Fruit fly (Drosophila melanogaster) whole organism, embryonic: ENCODE measurements around the gene hfp.
A peak's percentile ranks its signal among the peaks of the same experiment; 100 is the strongest.

Experiments used
- Bgb ChIP-seq: fragments of 200-800 bp; sonication (Bioruptor generic); IDR thresholded peaks from 2 replicates; pipeline ENCODE4 v1.3.6; 2022; ENCODE audit warnings: missing biosample characterization, missing genetic modification characterization; ENCODE audit not compliant: partially characterized antibody
- Bteb2 ChIP-seq: fragments of 200-800 bp; sonication (Bioruptor generic); optimal IDR thresholded peaks from 2 replicates; lab custom pipeline; 2016; ENCODE audit warnings: missing biosample characterization, missing genetic modification characterization
- CG10321 ChIP-seq: fragments of 200-800 bp; sonication (Bioruptor generic); IDR thresholded peaks from 2 replicates; pipeline ENCODE4 v1.3.6; 2022; ENCODE audit warnings: missing biosample characterization, missing genetic modification characterization
- CG11085 ChIP-seq: fragments of 200-800 bp; sonication (Bioruptor generic); IDR thresholded peaks from 2 replicates; pipeline ENCODE4 v1.3.6; 2022; ENCODE audit warnings: missing biosample characterization, missing genetic modification characterization
- CG11560 ChIP-seq: fragments of 200-800 bp; sonication (Bioruptor generic); IDR thresholded peaks from 3 replicates; pipeline ENCODE4 v1.3.6; 2022; ENCODE audit warnings: missing biosample characterization, missing genetic modification characterization
- CG12236 ChIP-seq: fragments of 200-800 bp; sonication (Bioruptor generic); optimal IDR thresholded peaks from 2 replicates; lab custom pipeline; 2016; ENCODE audit warnings: missing biosample characterization, missing genetic modification characterization
- CG1603 ChIP-seq: fragments of 200-800 bp; sonication (Bioruptor generic); optimal IDR thresholded peaks from 2 replicates; lab custom pipeline; 2019; ENCODE audit warnings: missing biosample characterization, mild to moderate bottlenecking, missing genetic modification characterization, moderate library complexity
- CG16779 ChIP-seq: fragments of 200-800 bp; sonication (Bioruptor generic); IDR thresholded peaks from 2 replicates; pipeline ENCODE4 v1.3.6; 2022; ENCODE audit warnings: missing biosample characterization, missing genetic modification characterization
- CG17359 ChIP-seq: fragments of 200-800 bp; sonication (Bioruptor generic); optimal IDR thresholded peaks from 3 replicates; lab custom pipeline; 2018; ENCODE audit warnings: missing biosample characterization, mild to moderate bottlenecking, missing genetic modification characterization, moderate library complexity
- CG17385 ChIP-seq: fragments of 200-800 bp; sonication (Bioruptor generic); optimal IDR thresholded peaks from 3 replicates; lab custom pipeline; 2018; ENCODE audit warnings: missing biosample characterization, mild to moderate bottlenecking, missing genetic modification characterization
- CG18599 ChIP-seq: fragments of 200-800 bp; sonication (Bioruptor generic); optimal IDR thresholded peaks from 3 replicates; lab custom pipeline; 2017; ENCODE audit warnings: missing biosample characterization, missing genetic modification characterization, mild to moderate bottlenecking, moderate library complexity, missing genetic modification reagents
- CG32767 ChIP-seq: fragments of 200-800 bp; sonication (Bioruptor generic); IDR thresholded peaks from 2 replicates; pipeline ENCODE4 v1.3.6; 2022; ENCODE audit warnings: missing biosample characterization, missing genetic modification characterization
- CG34422 ChIP-seq: fragments of 200-800 bp; sonication (Bioruptor generic); IDR thresholded peaks from 3 replicates; pipeline ENCODE4 v1.3.6; 2022; ENCODE audit warnings: missing biosample characterization, missing genetic modification characterization
- CG6791 ChIP-seq: fragments of 200-800 bp; sonication (Bioruptor generic); IDR thresholded peaks from 3 replicates; pipeline ENCODE4 v1.3.6; 2022; ENCODE audit warnings: missing biosample characterization, missing genetic modification characterization; ENCODE audit not compliant: partially characterized antibody
- CG7357 ChIP-seq: fragments of 200-800 bp; sonication (Bioruptor generic); IDR thresholded peaks from 3 replicates; pipeline ENCODE4 v1.3.6; 2022; ENCODE audit warnings: missing biosample characterization, missing genetic modification characterization
- CG8478 ChIP-seq: fragments of >200 bp; optimal IDR thresholded peaks from 2 replicates; lab custom pipeline; 2018
- CG8765 ChIP-seq: fragments of 200-800 bp; sonication (Bioruptor generic); IDR thresholded peaks from 2 replicates; pipeline ENCODE4 v1.3.6; 2022; ENCODE audit warnings: missing biosample characterization, missing genetic modification characterization
- CG9797 ChIP-seq: fragments of 200-800 bp; sonication (Bioruptor generic); optimal IDR thresholded peaks from 3 replicates; lab custom pipeline; 2018; ENCODE audit warnings: missing biosample characterization, mild to moderate bottlenecking, missing genetic modification characterization
- CTCF ChIP-seq: fragments of 200-800 bp; sonication (Bioruptor generic); optimal IDR thresholded peaks from 2 replicates; lab custom pipeline; 2017; ENCODE audit warnings: missing biosample characterization, mild to moderate bottlenecking, missing genetic modification characterization, moderate library complexity
- Deaf1 ChIP-seq: fragments of 200-800 bp; optimal IDR thresholded peaks from 3 replicates; lab custom pipeline; 2019; ENCODE audit warnings: missing biosample characterization, mild to moderate bottlenecking, missing genetic modification characterization, moderate library complexity
- Dip3 ChIP-seq: fragments of 200-800 bp; sonication (Bioruptor generic); optimal IDR thresholded peaks from 3 replicates; lab custom pipeline; 2016; ENCODE audit warnings: missing biosample characterization, missing genetic modification characterization
- HLH4C ChIP-seq: fragments of 200-800 bp; sonication (Bioruptor generic); IDR thresholded peaks from 3 replicates; pipeline ENCODE4 v1.3.6; 2022; ENCODE audit warnings: missing biosample characterization, missing genetic modification characterization; ENCODE audit not compliant: partially characterized antibody
- Med ChIP-seq: fragments of 200-800 bp; sonication (Bioruptor generic); peaks from one replicate; lab custom pipeline; 2016; ENCODE audit warnings: missing biosample characterization, missing genetic modification characterization, mild to moderate bottlenecking, inconsistent platforms, moderate library complexity
- Rx ChIP-seq: fragments of 200-800 bp; sonication (Bioruptor generic); IDR thresholded peaks from 2 replicates; pipeline ENCODE4 v1.3.6; 2022; ENCODE audit warnings: missing biosample characterization, missing genetic modification characterization
- Spps ChIP-seq: fragments of 200-800 bp; sonication (Bioruptor generic); optimal IDR thresholded peaks from 2 replicates; lab custom pipeline; 2018; ENCODE audit warnings: missing biosample characterization, mild to moderate bottlenecking, missing genetic modification characterization
- Stat92E ChIP-seq, 3 experiments: fragments of >200 bp in 2 of 3; fragments of 200-800 bp in 1 of 3; sonication (Bioruptor generic) in 1 of 3; optimal IDR thresholded peaks; 2 replicates each; lab custom pipeline; 2017 to 2019; ENCODE audit warnings: missing biosample characterization in 3 of 3, missing genetic modification characterization in 3 of 3, mild to moderate bottlenecking in 1 of 3, moderate library complexity in 1 of 3
- TFAM ChIP-seq: fragments of 200-800 bp; sonication (Bioruptor generic); optimal IDR thresholded peaks from 2 replicates; lab custom pipeline; 2017; ENCODE audit warnings: missing biosample characterization, missing genetic modification characterization, inconsistent platforms
- Usf ChIP-seq: fragments of 200-800 bp; sonication (Bioruptor generic); optimal IDR thresholded peaks from 2 replicates; lab custom pipeline; 2017; ENCODE audit warnings: missing genotype, missing biosample characterization, missing genetic modification characterization
- abd-A ChIP-seq: fragments of 200-800 bp; sonication (Bioruptor generic); optimal IDR thresholded peaks from 3 replicates; lab custom pipeline; 2019; ENCODE audit warnings: missing biosample characterization, mild to moderate bottlenecking, missing genetic modification characterization, moderate library complexity
- ac ChIP-seq: fragments of 200-800 bp; sonication (Bioruptor generic); optimal IDR thresholded peaks from 3 replicates; lab custom pipeline; 2017; ENCODE audit warnings: missing biosample characterization, mild to moderate bottlenecking, missing genetic modification characterization
- ara ChIP-seq: fragments of 200-800 bp; sonication (Bioruptor generic); IDR thresholded peaks from 2 replicates; pipeline ENCODE4 v1.3.6; 2022; ENCODE audit warnings: missing biosample characterization, missing genetic modification characterization
- bigmax ChIP-seq: fragments of 200-800 bp; sonication (Bioruptor generic); optimal IDR thresholded peaks from 2 replicates; lab custom pipeline; 2018; ENCODE audit warnings: missing biosample characterization, mild to moderate bottlenecking, missing genetic modification characterization
- br ChIP-seq: fragments of >200 bp; optimal IDR thresholded peaks from 2 replicates; lab custom pipeline; 2017
- cad ChIP-seq: fragments of >200 bp; optimal IDR thresholded peaks from 2 replicates; lab custom pipeline; 2017; ENCODE audit warnings: missing biosample characterization, missing genetic modification characterization
- cato ChIP-seq: fragments of 200-800 bp; sonication (Bioruptor generic); optimal IDR thresholded peaks from 2 replicates; lab custom pipeline; 2016; ENCODE audit warnings: missing biosample characterization, missing genetic modification characterization, borderline replicate concordance
- fu2 ChIP-seq: fragments of 200-800 bp; sonication (Bioruptor generic); optimal IDR thresholded peaks from 2 replicates; lab custom pipeline; 2016; ENCODE audit warnings: missing biosample characterization, missing genetic modification characterization
- gcm2 ChIP-seq: fragments of 200-800 bp; sonication (Bioruptor generic); optimal IDR thresholded peaks from 2 replicates; lab custom pipeline; 2016; ENCODE audit warnings: missing biosample characterization, missing genetic modification characterization
- grau ChIP-seq: fragments of 200-800 bp; optimal IDR thresholded peaks from 3 replicates; lab custom pipeline; 2019; ENCODE audit warnings: missing biosample characterization, mild to moderate bottlenecking, missing genetic modification characterization, moderate library complexity
- grn ChIP-seq: fragments of 200-800 bp; sonication (Bioruptor generic); optimal IDR thresholded peaks from 3 replicates; lab custom pipeline; 2017; ENCODE audit warnings: missing biosample characterization, missing genetic modification characterization
- ham ChIP-seq: fragments of 200-800 bp; sonication (Bioruptor generic); IDR thresholded peaks from 2 replicates; pipeline ENCODE4 v1.3.6; 2022; ENCODE audit warnings: missing biosample characterization, missing genetic modification characterization
- nerfin-2 ChIP-seq: fragments of 200-800 bp; sonication (Bioruptor generic); IDR thresholded peaks from 2 replicates; pipeline ENCODE4 v1.3.6; 2022; ENCODE audit warnings: missing biosample characterization, missing genetic modification characterization; ENCODE audit not compliant: partially characterized antibody
- phol ChIP-seq: fragments of 200-800 bp; sonication (Bioruptor generic); optimal IDR thresholded peaks from 3 replicates; lab custom pipeline; 2018; ENCODE audit warnings: missing biosample characterization, mild to moderate bottlenecking, missing genetic modification characterization, moderate library complexity
- salm ChIP-seq: fragments of 200-800 bp; sonication (Bioruptor generic); optimal IDR thresholded peaks from 2 replicates; lab custom pipeline; 2018; ENCODE audit warnings: missing biosample characterization, mild to moderate bottlenecking, missing genetic modification characterization
- schlank ChIP-seq: fragments of 200-800 bp; sonication (Bioruptor generic); optimal IDR thresholded peaks from 2 replicates; lab custom pipeline; 2018; ENCODE audit warnings: missing biosample characterization, mild to moderate bottlenecking, missing genetic modification characterization
- sens ChIP-seq: fragments of 200-800 bp; sonication (Bioruptor generic); peaks from one replicate; lab custom pipeline; 2016; ENCODE audit warnings: missing biosample characterization, missing genetic modification characterization
- sisA ChIP-seq: fragments of 200-800 bp; sonication (Bioruptor generic); IDR thresholded peaks from 2 replicates; pipeline ENCODE4 v1.3.6; 2022; ENCODE audit warnings: missing biosample characterization, missing genetic modification characterization
- unpg ChIP-seq: fragments of 200-800 bp; sonication (Bioruptor generic); optimal IDR thresholded peaks from 3 replicates; lab custom pipeline; 2018; ENCODE audit warnings: missing biosample characterization, mild to moderate bottlenecking, missing genetic modification characterization, moderate library complexity

Gene hfp

dm6 chr3L:1536487-1537337 lies 34.3 kb upstream of the hfp start, which contains the start of the genes CG12091 and pns (continued):
- peak; percentile 82 for TF ChIP-seq phol (tag; lab: Kevin White, UChicago)
- TF ChIP-seq CG16779 (GFP tag; lab: Robert Waterston, UW) = no peak
- peak; percentile 96 for TF ChIP-seq Med
- TF ChIP-seq abd-A (tag; lab: Kevin White, UChicago) = peak; percentile 89

- TF ChIP-seq CG8765 (GFP tag; lab: Robert Waterston, UW) (no peak), salm (tag; lab: Kevin White, UChicago) (no peak), CG18599 (GFP tag; lab: Kevin White, UChicago) (no peak), CG7357 (GFP tag; lab: Robert Waterston, UW) (no peak; the same call in 2 of the 3 replicates), CG10321 (no peak), br (lab: Kevin White, UChicago) (no peak), CG11560 (tag; lab: Robert Waterston, UW) (peak; percentile 21; the same call in 1 of the 3 replicates), CG34422 (GFP tag; lab: Robert Waterston, UW) (peak; percentile 53; the same call in 1 of the 3 replicates), CG1603 (tag; lab: Kevin White, UChicago) (no peak), CG17385 (GFP tag; lab: Kevin White, UChicago) (no peak), nerfin-2 (GFP tag; lab: Robert Waterston, UW) (no peak), cad (GFP tag; lab: Kevin White, UChicago) (no peak), schlank (tag; lab: Kevin White, UChicago) (no peak), fu2 (GFP tag; lab: Kevin White, UChicago) (no peak), bigmax (GFP tag; lab: Kevin White, UChicago) (no peak), phol (tag; lab: Kevin White, UChicago) (peak; percentile 52), CG6791 (no peak), Usf (GFP tag; lab: Kevin White, UChicago) (no peak), Rx (GFP tag; lab: Robert Waterston, UW) (0 out of 2 replicates have a peak, but pooled peaks have one; percentile 14), CG11085 (GFP tag; lab: Robert Waterston, UW) (0 out of 2 replicates have a peak, but pooled peaks have one; percentile 20), gcm2 (GFP tag; lab: Kevin White, UChicago) (no peak), CG32767 (no peak), Spps (tag; lab: Kevin White, UChicago) (no peak), unpg (GFP tag; lab: Kevin White, UChicago) (no peak), ara (GFP tag; lab: Robert Waterston, UW) (no peak), Bgb (no peak), cato (no peak), grn (no peak), CG17359 (tag; lab: Kevin White, UChicago) (no peak), HLH4C (GFP tag; lab: Robert Waterston, UW) (no peak), TFAM (GFP tag; lab: Kevin White, UChicago) (no peak), sens (no peak), ham (no peak), grau (tag; lab: Kevin White, UChicago) (no peak), Stat92E (GFP tag; optimal IDR thresholded peaks at IDR 0.05; lab: Kevin White, UChicago) (no peak), Bteb2 (GFP tag; lab: Kevin White, UChicago) (no peak), Dip3 (peak; percentile 12), Deaf1 (no peak), sisA (GFP tag; lab: Robert Waterston, UW) (peak; percentile 56), ac (GFP tag; lab: Kevin White, UChicago) (no peak), CG9797 (GFP tag; lab: Kevin White, UChicago) (peak; percentile 66), CTCF (GFP tag; lab: Kevin White, UChicago) (no peak), CG8478 (lab: Kevin White, UChicago) (no peak), CG16779 (GFP tag; lab: Robert Waterston, UW) (no peak), CG12236 (GFP tag; lab: Kevin White, UChicago) (no peak)
Measured at dm6 chr3L:1533699-1534431, 31.5 kb upstream of the hfp start, which contains the start of gene Iml1. TSS of gene Iml1 (minus strand) at chr3L:1534034.
